Worm (Caenorhabditis elegans): ENCODE data around the gene mct-4.

Gene mct-4

ce11 chrX:4958986-4959385 lies 29.4 kb upstream of the mct-4 start:
- TF ChIP-seq ets-4 (GFP tag; optimal IDR thresholded peaks at IDR 0.05), result no peak
- no peak for TF ChIP-seq lir-1 (GFP tag; conservative IDR thresholded peaks at IDR 0.05)
- no peak for TF ChIP-seq nfyb-1 (GFP tag; IDR thresholded peaks at IDR 0.05)
- TF ChIP-seq egrh-3 (GFP tag; IDR thresholded peaks at IDR 0.05), result no peak
- no peak for TF ChIP-seq chd-7 (tag; optimal IDR thresholded peaks at IDR 0.05)
- TF ChIP-seq repo-1 (tag; optimal IDR thresholded peaks at IDR 0.05), result no peak
- no peak for TF ChIP-seq him-1 (tag; optimal IDR thresholded peaks at IDR 0.05)
- TF ChIP-seq B0336.3 (GFP tag; IDR thresholded peaks at IDR 0.05), result no peak
- no peak for TF ChIP-seq madf-10 (tag; optimal IDR thresholded peaks at IDR 0.05)
- no peak for TF ChIP-seq lsy-27 (tag; optimal IDR thresholded peaks at IDR 0.05; ENCODE audit: borderline replicate concordance, insufficient read depth)
- no peak for TF ChIP-seq rpc-1 (optimal IDR thresholded peaks at IDR 0.05)
- no peak for TF ChIP-seq rpc-1 (tag; optimal IDR thresholded peaks at IDR 0.05)
- no peak for TF ChIP-seq hlh-12 (tag; optimal IDR thresholded peaks at IDR 0.05)

ce11 chrX:4957259-4957658 lies 27.7 kb upstream of the mct-4 start, which contains the start of gene M03F4.4:
TSS of gene M03F4.4 (minus strand) at chrX:4957418.
- no peak for TF ChIP-seq F49E8.2 (tag; optimal IDR thresholded peaks at IDR 0.05; ENCODE audit: insufficient read depth)
- TF ChIP-seq egrh-3 (GFP tag; IDR thresholded peaks at IDR 0.05), result no peak
- no peak for TF ChIP-seq ceh-27 (GFP tag; optimal IDR thresholded peaks at IDR 0.05)
- TF ChIP-seq zfh-2 (GFP tag; conservative IDR thresholded peaks at IDR 0.05), result peak; percentile 66
- no peak for TF ChIP-seq rpc-1 (optimal IDR thresholded peaks at IDR 0.05)
- TF ChIP-seq rpc-1 (tag; optimal IDR thresholded peaks at IDR 0.05), result no peak
- TF ChIP-seq egl-18 (GFP tag; IDR thresholded peaks at IDR 0.05), result no peak

- TF ChIP-seq T26A5.8 (tag; optimal IDR thresholded peaks at IDR 0.05), result no peak
- TF ChIP-seq F49E8.2 (tag; optimal IDR thresholded peaks at IDR 0.05; ENCODE audit: insufficient read depth), result no peak
- no peak for TF ChIP-seq nhr-179 (tag; optimal IDR thresholded peaks at IDR 0.05)
- no peak for TF ChIP-seq lsy-27 (tag; optimal IDR thresholded peaks at IDR 0.05; ENCODE audit: borderline replicate concordance, insufficient read depth)
- TF ChIP-seq B0035.1 (tag; optimal IDR thresholded peaks at IDR 0.05), result no peak
- no peak for TF ChIP-seq let-526 (GFP tag; IDR thresholded peaks at IDR 0.05)
- TF ChIP-seq ztf-3 (GFP tag; optimal IDR thresholded peaks at IDR 0.05), result no peak
- TF ChIP-seq snpc-1.1 (tag; optimal IDR thresholded peaks at IDR 0.05; ENCODE audit: insufficient read depth), result no peak
- no peak for TF ChIP-seq ZK185.1 (tag; optimal IDR thresholded peaks at IDR 0.05; ENCODE audit: poor library complexity, severe bottlenecking)
- no peak for TF ChIP-seq pha-4 (tag; optimal IDR thresholded peaks at IDR 0.05)
- no peak for TF ChIP-seq F37B4.10 (GFP tag; IDR thresholded peaks at IDR 0.05)
- no peak for TF ChIP-seq pbrm-1 (GFP tag; IDR thresholded peaks at IDR 0.05)
- TF ChIP-seq fkh-3 (tag; optimal IDR thresholded peaks at IDR 0.05), result no peak
- TF ChIP-seq ceh-58 (GFP tag; IDR thresholded peaks at IDR 0.05), result no peak
- no peak for TF ChIP-seq F52B5.7 (tag; optimal IDR thresholded peaks at IDR 0.05)
These were observed 18.2 kb upstream of the mct-4 start, which contains the start of gene tyra-3 for ce11 chrX:4947749-4948148. TSS of gene tyra-3 (plus strand) at chrX:4948049.

ce11 chrX:4938990-4939389 lies 9.4 kb upstream of the mct-4 start:
- TF ChIP-seq ceh-27 (GFP tag; optimal IDR thresholded peaks at IDR 0.05), result peak; percentile 47
- TF ChIP-seq aptf-2 (GFP tag; conservative IDR thresholded peaks at IDR 0.05), result no peak

- TF ChIP-seq nfya-1 (tag; optimal IDR thresholded peaks at IDR 0.05; ENCODE audit: borderline replicate concordance, insufficient read depth) (no peak), bed-2 (GFP tag; IDR thresholded peaks at IDR 0.05) (no peak), ccch-3 (GFP tag; optimal IDR thresholded peaks at IDR 0.05) (no peak), F37B4.10 (GFP tag; IDR thresholded peaks at IDR 0.05) (0 out of 2 replicates have a peak, but pooled peaks have one; percentile 32)
These were observed 3.4 kb upstream of the mct-4 start for ce11 chrX:4932964-4933363.

Measured in whole organism, young adult.